Fruit fly (Drosophila melanogaster): ENCODE data around the gene jigr1.

Gene jigr1

dm6 chr3R:25661531-25662193 is 24.0 kb downstream of the jigr1 start, which contains the start of gene RASSF8 (continued):
- TF ChIP-seq crol (GFP tag; IDR thresholded peaks at IDR 0.05) (no peak), Hmx (GFP tag; optimal IDR thresholded peaks at IDR 0.05) (no peak), CG12659 (GFP tag; optimal IDR thresholded peaks at IDR 0.05) (peak; percentile 36), Fer3 (tag; optimal IDR thresholded peaks at IDR 0.05) (no peak), odd (GFP tag; optimal IDR thresholded peaks at IDR 0.05) (no peak), CG7963 (GFP tag; IDR thresholded peaks at IDR 0.05; ENCODE audit: partially characterized antibody) (peak; percentile 44; the same call in 1 of the 3 replicates), H2.0 (GFP tag; IDR thresholded peaks at IDR 0.05) (no peak), B-H1 (GFP tag; IDR thresholded peaks at IDR 0.05) (no peak), D19B (GFP tag; optimal IDR thresholded peaks at IDR 0.05) (no peak), sqz (GFP tag; optimal IDR thresholded peaks at IDR 0.05) (peak; percentile 17), CG17385 (GFP tag; optimal IDR thresholded peaks at IDR 0.05) (peak; percentile 95), Hsf (GFP tag; optimal IDR thresholded peaks at IDR 0.05) (peak; percentile 16), CG18619 (GFP tag; optimal IDR thresholded peaks at IDR 0.05) (no peak), Med (GFP tag) (peak; percentile 79), dan (GFP tag; IDR thresholded peaks at IDR 0.05) (no peak), pita (GFP tag; optimal IDR thresholded peaks at IDR 0.05) (no peak), CG9876 (GFP tag; optimal IDR thresholded peaks at IDR 0.05) (no peak), CG32772 (GFP tag; IDR thresholded peaks at IDR 0.05) (no peak), CG4424 (GFP tag; optimal IDR thresholded peaks at IDR 0.05) (peak; percentile 21), CG12391 (tag; optimal IDR thresholded peaks at IDR 0.05) (peak; percentile 30), Tbp (GFP tag; optimal IDR thresholded peaks at IDR 0.05) (no peak), ash1 (GFP tag; optimal IDR thresholded peaks at IDR 0.05) (no peak), gsb-n (tag; optimal IDR thresholded peaks at IDR 0.05) (no peak), CG17359 (tag; optimal IDR thresholded peaks at IDR 0.05) (no peak), CG30403 (GFP tag; optimal IDR thresholded peaks at IDR 0.05) (peak; percentile 63), CG7786 (GFP tag; optimal IDR thresholded peaks at IDR 0.05) (no peak), phol (tag; optimal IDR thresholded peaks at IDR 0.05) (no peak), CG14050 (GFP tag; IDR thresholded peaks at IDR 0.05) (no peak), CG3726 (GFP tag; IDR thresholded peaks at IDR 0.05) (no peak), ara (GFP tag; IDR thresholded peaks at IDR 0.05) (no peak), Blimp-1 (GFP tag; optimal IDR thresholded peaks at IDR 0.05) (peak; percentile 86), CG4282 (GFP tag; optimal IDR thresholded peaks at IDR 0.05) (no peak), nau (GFP tag; optimal IDR thresholded peaks at IDR 0.05) (no peak), caup (GFP tag; optimal IDR thresholded peaks at IDR 0.05; ENCODE audit: severe bottlenecking) (no peak), Oaz (GFP tag; IDR thresholded peaks at IDR 0.05) (no peak), CG5245 (GFP tag; optimal IDR thresholded peaks at IDR 0.05) (no peak), crc (GFP tag; optimal IDR thresholded peaks at IDR 0.05) (no peak), row (GFP tag; IDR thresholded peaks at IDR 0.05) (peak; percentile 82), CG9932 (GFP tag; IDR thresholded peaks at IDR 0.05) (peak; percentile 79), zf30C (GFP tag; optimal IDR thresholded peaks at IDR 0.05) (no peak), CG12104 (GFP tag; optimal IDR thresholded peaks at IDR 0.05) (no peak), HLH3B (GFP tag; IDR thresholded peaks at IDR 0.05) (no peak), ind (GFP tag; optimal IDR thresholded peaks at IDR 0.05) (peak; percentile 18), trh (GFP tag; optimal IDR thresholded peaks at IDR 0.05) (no peak), Hand (GFP tag; optimal IDR thresholded peaks at IDR 0.05) (no peak), Rx (GFP tag; IDR thresholded peaks at IDR 0.05) (no peak), CG5180 (GFP tag; optimal IDR thresholded peaks at IDR 0.05) (no peak), tap (tag; optimal IDR thresholded peaks at IDR 0.05) (no peak), grau (tag; optimal IDR thresholded peaks at IDR 0.05) (no peak), Hr3 (GFP tag; optimal IDR thresholded peaks at IDR 0.05) (no peak), CG1647 (GFP tag; optimal IDR thresholded peaks at IDR 0.05) (peak; percentile 4)
